Fruit fly (Drosophila melanogaster): ENCODE data around the gene CG33298.

dm6 chr2L:9566656-9567055 is 71.4 kb downstream of the CG33298 start, which contains the start of gene jp:
- TF ChIP-seq Abd-B (GFP tag; optimal IDR thresholded peaks at IDR 0.05) (no peak), h (GFP tag; optimal IDR thresholded peaks at IDR 0.05) (no peak), OdsH (GFP tag; optimal IDR thresholded peaks at IDR 0.05) (no peak), woc (GFP tag; optimal IDR thresholded peaks at IDR 0.05) (no peak), jim (GFP tag; optimal IDR thresholded peaks at IDR 0.05) (no peak), Hr78 (GFP tag; optimal IDR thresholded peaks at IDR 0.05) (no peak), Vsx2 (GFP tag; optimal IDR thresholded peaks at IDR 0.05; ENCODE audit: partially characterized antibody) (no peak), psq (GFP tag; optimal IDR thresholded peaks at IDR 0.05) (no peak), usp (GFP tag; optimal IDR thresholded peaks at IDR 0.05) (no peak), HLH106 (tag; optimal IDR thresholded peaks at IDR 0.05) (no peak), pan (optimal IDR thresholded peaks at IDR 0.05) (no peak), Jra (GFP tag; optimal IDR thresholded peaks at IDR 0.05) (no peak), fru (GFP tag; optimal IDR thresholded peaks at IDR 0.05) (no peak), sage (GFP tag; optimal IDR thresholded peaks at IDR 0.05) (no peak)
